Worm (Caenorhabditis elegans) whole organism, L4/young adult: ENCODE results near the gene sra-36.

Experiments
- W03F9.2 ChIP-seq: fragments of 150-350 bp; optimal IDR thresholded peaks from 2 replicates; lab custom pipeline; 2014; ENCODE audit warnings: missing biosample characterization, missing genetic modification characterization
- dao-5 ChIP-seq: sonication (generic microtip); optimal IDR thresholded peaks from 2 replicates; lab custom pipeline; 2016; ENCODE audit warnings: missing genotype, missing genetic modification characterization, moderate library complexity, missing compliant biosample characterization
- him-1 ChIP-seq: sonication (generic microtip); optimal IDR thresholded peaks from 2 replicates; lab custom pipeline; 2016; ENCODE audit warnings: missing genotype, missing genetic modification reagents, missing genetic modification characterization, missing compliant biosample characterization

DNA sequence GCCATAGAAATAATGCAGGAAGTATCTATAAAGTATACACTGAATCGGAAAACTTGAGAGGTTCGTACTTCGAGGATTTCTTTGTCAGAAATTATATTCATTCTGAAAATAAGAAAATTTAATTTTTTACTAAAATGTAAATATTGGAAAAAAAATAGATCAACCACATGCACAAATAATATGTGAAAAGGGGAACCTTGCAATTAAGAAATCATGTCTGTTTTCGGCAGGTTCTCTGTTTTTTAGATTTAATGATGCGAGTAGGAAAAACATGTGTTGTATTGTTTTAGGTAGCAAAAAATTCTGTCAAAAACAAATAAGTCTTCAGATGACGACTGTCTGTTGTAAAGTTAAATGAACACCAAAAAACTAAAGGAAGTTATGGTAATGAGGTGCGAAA, 3.4 kb downstream of the sra-36 start, which contains the start of gene sra-33:
- TF ChIP-seq dao-5 (tag; lab: Kevin White, UChicago): no peak
- TF ChIP-seq him-1 (tag; lab: Kevin White, UChicago): no peak
- no peak for TF ChIP-seq W03F9.2 (tag; lab: Kevin White, UChicago)
